Fruit fly (Drosophila melanogaster): Measurements from ENCODE around the gene Reg-2.

Reg-2 gene

DNA sequence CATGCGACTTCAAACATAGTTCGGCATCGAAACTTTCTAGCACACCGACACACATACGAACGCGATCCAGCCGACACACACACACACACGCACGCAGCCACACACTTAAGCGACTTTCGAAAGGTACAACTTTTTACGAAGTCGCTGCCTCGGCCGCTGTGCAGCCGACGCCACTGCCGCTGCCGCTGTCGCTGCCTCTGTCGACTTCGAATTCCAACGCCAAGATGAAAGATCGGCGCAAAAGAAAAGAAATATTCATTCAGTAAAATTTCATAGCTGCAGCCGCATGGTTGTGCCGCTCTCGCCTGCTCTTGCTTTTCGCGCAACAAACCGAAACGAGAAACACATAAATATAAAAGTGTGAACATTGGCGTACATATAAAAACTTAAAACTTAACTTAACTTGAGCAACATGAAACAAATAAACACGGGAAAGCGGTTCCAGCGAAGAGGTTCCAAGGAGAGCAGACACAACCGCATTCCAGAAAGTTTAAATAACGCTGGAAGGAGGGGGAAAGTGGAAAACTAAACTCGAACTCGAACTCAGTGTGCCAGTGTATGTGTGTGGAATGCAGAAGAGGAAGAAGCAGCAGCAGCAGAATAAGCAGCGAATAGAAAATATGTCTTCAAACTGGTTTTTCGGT lies 33.2 kb upstream of the Reg-2 start:
- TF ChIP-seq noc (tag; optimal IDR thresholded peaks at IDR 0.05): no peak

- TF ChIP-seq noc (tag; optimal IDR thresholded peaks at IDR 0.05): no peak
Observed at dm6 chr3L:638757-639353, 32.5 kb upstream of the Reg-2 start.

DNA sequence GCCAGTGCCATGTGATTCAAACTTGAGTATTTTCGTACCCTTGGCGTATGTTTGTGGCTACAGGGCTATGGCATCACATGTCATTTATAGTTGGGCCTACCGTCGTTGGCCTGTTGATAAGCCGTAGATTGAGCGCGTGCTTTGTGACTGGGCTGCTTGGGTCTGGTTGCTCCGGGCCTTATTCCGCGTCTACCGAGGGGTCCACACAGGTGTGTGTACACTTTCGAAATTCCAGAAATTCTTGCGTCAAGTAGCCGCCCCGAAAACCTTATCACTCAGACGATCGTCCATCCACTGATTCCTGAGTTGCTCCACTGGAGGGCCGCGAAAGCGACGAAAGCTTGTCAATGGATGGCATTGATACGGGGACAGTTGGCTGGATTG lies 31.7 kb upstream of the Reg-2 start:
- TF ChIP-seq noc (tag; optimal IDR thresholded peaks at IDR 0.05): no peak

dm6 chr3L:637329-638030 lies 31.1 kb upstream of the Reg-2 start:
- no peak for TF ChIP-seq noc (tag; optimal IDR thresholded peaks at IDR 0.05)

DNA sequence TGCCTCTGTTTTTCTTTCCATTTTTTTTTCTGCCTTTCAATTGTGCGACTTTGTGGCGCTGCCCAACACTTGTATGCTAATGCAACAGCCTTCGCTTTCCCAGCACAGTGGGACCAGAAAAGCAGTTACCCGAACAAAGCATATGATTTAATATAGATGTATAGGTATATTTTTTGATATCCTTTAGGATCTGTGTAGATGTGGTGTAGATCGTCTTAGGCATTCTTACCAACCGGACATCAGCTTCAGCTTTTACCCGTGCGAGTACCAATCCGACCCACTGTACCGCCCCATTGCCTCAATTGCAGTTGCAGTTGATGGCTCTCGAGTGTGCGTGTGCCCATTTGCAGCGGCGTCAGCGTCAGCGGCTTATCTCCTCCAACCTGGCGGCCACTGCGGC lies 30.1 kb upstream of the Reg-2 start:
- TF ChIP-seq noc (tag; optimal IDR thresholded peaks at IDR 0.05): no peak

DNA sequence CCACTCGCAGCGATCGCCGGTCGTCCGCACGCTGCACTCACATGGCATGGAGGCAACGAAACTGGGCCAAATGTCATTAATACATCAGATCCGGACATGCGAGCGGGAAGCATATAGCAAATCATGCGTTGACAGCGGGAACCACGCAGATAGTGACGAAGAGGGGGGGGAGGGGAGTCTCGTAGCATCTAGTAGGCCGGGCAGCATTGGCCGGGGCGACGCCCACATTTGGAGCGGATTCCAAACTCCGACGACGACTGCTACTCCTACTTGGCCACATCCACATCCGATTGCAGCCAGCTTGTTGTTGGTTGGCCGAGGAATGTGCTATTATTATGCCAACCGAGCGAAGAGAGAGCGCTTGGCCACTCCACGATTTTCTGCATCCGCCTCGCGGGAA lies 29.2 kb upstream of the Reg-2 start:
- no peak for TF ChIP-seq noc (tag; optimal IDR thresholded peaks at IDR 0.05)

- TF ChIP-seq noc (tag; optimal IDR thresholded peaks at IDR 0.05): no peak
Observed at dm6 chr3L:635016-635363, 28.6 kb upstream of the Reg-2 start.

DNA sequence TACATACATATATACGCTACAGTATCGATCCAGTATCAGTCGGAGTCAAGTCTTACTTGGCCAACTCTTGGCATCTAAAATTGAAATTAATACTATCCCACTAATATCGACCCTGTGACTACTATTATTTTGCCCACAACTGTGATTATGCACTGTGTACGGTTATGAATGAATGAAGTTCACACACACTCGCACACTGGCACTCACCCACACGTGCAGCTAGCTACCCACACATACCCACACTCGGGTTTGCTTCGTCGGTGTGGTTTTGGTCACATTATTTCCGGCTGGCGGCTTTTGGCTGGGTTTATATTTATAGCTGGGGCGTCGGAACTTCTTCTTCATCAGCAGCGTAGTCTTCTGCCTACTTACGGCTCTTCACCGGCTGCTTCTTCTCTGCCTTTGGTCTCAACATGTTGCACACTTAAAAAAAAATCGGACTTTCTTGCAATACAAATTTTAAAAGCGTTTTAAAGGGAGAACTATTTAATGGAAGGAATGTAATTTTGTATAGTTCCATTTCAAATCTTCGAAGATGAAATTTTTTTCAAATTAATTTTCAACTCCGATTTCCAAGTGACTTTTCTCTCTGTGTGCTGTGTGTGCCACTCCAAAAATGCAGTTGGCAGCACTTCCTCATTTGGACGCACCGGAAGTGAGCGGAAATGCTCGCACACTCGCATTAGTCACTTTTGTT lies 28.1 kb upstream of the Reg-2 start:
- peak; percentile 30 for TF ChIP-seq noc (tag; optimal IDR thresholded peaks at IDR 0.05)

- no peak for TF ChIP-seq noc (tag; optimal IDR thresholded peaks at IDR 0.05)
Observed at dm6 chr3L:633272-634254, 27.2 kb upstream of the Reg-2 start.

- TF ChIP-seq noc (tag; optimal IDR thresholded peaks at IDR 0.05): no peak
Observed at dm6 chr3L:632058-632457, 25.7 kb upstream of the Reg-2 start.

- no peak for TF ChIP-seq noc (tag; optimal IDR thresholded peaks at IDR 0.05)
Observed at dm6 chr3L:630666-631065, 24.3 kb upstream of the Reg-2 start.

DNA sequence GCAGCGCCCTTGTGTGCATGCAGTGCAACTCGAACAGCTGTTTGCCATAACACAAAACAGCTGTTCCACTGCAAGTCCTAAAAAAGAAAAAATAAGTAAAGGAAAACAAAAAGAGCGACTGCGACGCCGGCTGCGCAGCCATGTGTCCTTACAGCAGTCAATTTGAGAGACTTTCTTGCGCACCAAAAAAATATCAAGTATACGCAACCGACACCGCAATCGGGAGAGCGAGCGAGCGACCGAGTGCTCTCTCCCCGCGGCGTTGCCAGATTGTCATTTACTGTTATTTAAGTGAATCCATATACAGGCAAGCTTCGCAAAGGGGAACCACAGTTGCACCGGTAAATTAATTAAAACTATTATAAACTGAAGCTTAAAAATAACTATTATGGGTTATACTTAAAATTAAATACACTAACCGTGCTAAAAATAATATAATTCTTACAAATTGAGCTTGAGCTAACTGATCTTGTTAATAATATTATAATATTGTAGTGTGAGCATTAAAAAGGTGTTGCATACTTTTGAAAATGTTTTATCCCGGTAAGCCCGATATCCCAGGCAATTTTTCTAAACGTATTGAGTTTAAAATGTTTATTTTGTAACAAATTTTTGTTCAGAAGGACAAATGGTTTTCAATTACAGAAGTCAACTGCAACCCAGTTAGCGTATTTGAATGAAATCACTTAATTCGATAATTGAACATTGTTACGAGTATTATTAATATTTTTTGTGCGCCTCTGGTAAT lies 23.7 kb upstream of the Reg-2 start:
- peak; percentile 15 for TF ChIP-seq noc (tag; optimal IDR thresholded peaks at IDR 0.05)

dm6 chr3L:629353-629915 lies 23.1 kb upstream of the Reg-2 start:
- no peak for TF ChIP-seq noc (tag; optimal IDR thresholded peaks at IDR 0.05)

dm6 chr3L:628654-629285 lies 22.4 kb upstream of the Reg-2 start:
- TF ChIP-seq noc (tag; optimal IDR thresholded peaks at IDR 0.05): no peak
